Worm (Caenorhabditis elegans) whole organism, midembryonic: ENCODE measurements around the gene Y73B6BL.289.

ENCODE experiments used
- T22C8.4 ChIP-seq: fragments of 200-800 bp; sonication (Bioruptor generic); IDR thresholded peaks from 2 replicates; pipeline ENCODE4 v1.3.6; 2022; ENCODE audit warnings: missing genetic modification characterization, missing compliant biosample characterization
- cog-1 ChIP-seq: sonication (generic microtip); optimal IDR thresholded peaks from 2 replicates; lab custom pipeline; 2016; ENCODE audit warnings: missing genetic modification characterization, missing compliant biosample characterization
- ref-1 ChIP-seq: fragments of 200-800 bp; sonication (Bioruptor generic); conservative IDR thresholded peaks from 2 replicates; pipeline ENCODE4 v1.3.6; 2022; ENCODE audit warnings: missing genetic modification reagents, missing genetic modification characterization, missing compliant biosample characterization

DNA sequence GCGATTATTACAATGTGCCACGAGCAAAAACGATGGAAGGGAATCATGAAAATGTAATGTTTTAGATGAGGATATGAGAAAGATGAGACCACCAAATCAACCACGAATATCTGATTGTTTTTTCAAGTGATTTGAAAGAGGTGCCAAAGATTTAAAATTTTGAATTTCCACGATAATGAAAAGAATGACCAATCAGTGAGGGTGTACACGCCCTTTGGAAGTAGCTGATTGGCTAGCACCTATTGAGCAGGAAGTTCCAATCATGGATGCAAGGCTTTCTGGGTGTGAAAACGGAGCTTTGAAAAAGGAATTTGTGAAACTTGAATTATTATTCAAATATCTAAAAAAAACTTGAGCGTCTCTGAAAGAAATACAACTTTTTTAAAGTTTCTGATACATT is 44.3 kb downstream of the Y73B6BL.289 start:
- no peak for TF ChIP-seq ref-1 (GFP tag; lab: Robert Waterston, UW)
- no peak for TF ChIP-seq T22C8.4
- no peak for TF ChIP-seq cog-1
